Fruit fly (Drosophila melanogaster): ENCODE results near the gene cmet.

dm6 chr2L:11295762-11296161 is 27.0 kb upstream of the cmet start:
- TF ChIP-seq CG8478 (optimal IDR thresholded peaks at IDR 0.05) (no peak), usp (GFP tag; optimal IDR thresholded peaks at IDR 0.05) (no peak), pan (optimal IDR thresholded peaks at IDR 0.05) (no peak), Dll (optimal IDR thresholded peaks at IDR 0.05) (no peak)
